Worm (Caenorhabditis elegans) whole organism, late embryonic: ENCODE data around the gene htrl-1.

Experiments used
- ama-1 ChIP-seq: fragments of 150-350 bp; optimal IDR thresholded peaks from 2 replicates; lab custom pipeline; 2014
- dve-1 ChIP-seq: sonication (generic microtip); optimal IDR thresholded peaks from 2 replicates; lab custom pipeline; 2017; ENCODE audit warnings: antibody characterized with exemption, mild to moderate bottlenecking, missing genetic modification characterization, missing compliant biosample characterization
- elt-2 ChIP-seq: sonication (generic microtip); optimal IDR thresholded peaks from 2 replicates; lab custom pipeline; 2016; ENCODE audit warnings: missing genetic modification reagents, missing genetic modification characterization, missing compliant biosample characterization
- pha-4 ChIP-seq: fragments of 150-350 bp; optimal IDR thresholded peaks from 2 replicates; lab custom pipeline; 2018; ENCODE audit warnings: missing biosample characterization, missing genetic modification reagents, missing genetic modification characterization

ce11 chrV:11532535-11532853 is 36.3 kb upstream of the htrl-1 start:
- TF ChIP-seq pha-4 (tag; lab: Kevin White, UChicago) (no peak), ama-1 (lab: Kevin White, UChicago) (no peak), dve-1 (no peak), elt-2 (tag; lab: Kevin White, UChicago) (no peak)
